Fruit fly (Drosophila melanogaster) whole organism, embryonic: ENCODE results near the gene CG12182.
A peak's percentile ranks its signal among the peaks of the same experiment; 100 is the strongest.

Source experiments
- Bgb ChIP-seq: fragments of 200-800 bp; sonication (Bioruptor generic); IDR thresholded peaks from 2 replicates; pipeline ENCODE4 v1.3.6; 2022; ENCODE audit warnings: missing biosample characterization, missing genetic modification characterization; ENCODE audit not compliant: partially characterized antibody
- CG11093 ChIP-seq: fragments of 200-800 bp; sonication (Bioruptor generic); IDR thresholded peaks from 3 replicates; pipeline ENCODE4 v1.3.6; 2022; ENCODE audit warnings: missing biosample characterization, missing genetic modification characterization
- CG11560 ChIP-seq: fragments of 200-800 bp; sonication (Bioruptor generic); IDR thresholded peaks from 3 replicates; pipeline ENCODE4 v1.3.6; 2022; ENCODE audit warnings: missing biosample characterization, missing genetic modification characterization
- CG12769 ChIP-seq: fragments of 200-800 bp; sonication (Bioruptor generic); optimal IDR thresholded peaks from 2 replicates; lab custom pipeline; 2019; ENCODE audit warnings: missing biosample characterization, mild to moderate bottlenecking, missing genetic modification characterization, moderate library complexity
- CG13296 ChIP-seq: fragments of 200-800 bp; sonication (Bioruptor generic); optimal IDR thresholded peaks from 3 replicates; lab custom pipeline; 2018; ENCODE audit warnings: missing biosample characterization, mild to moderate bottlenecking, missing genetic modification characterization
- CG14667 ChIP-seq: fragments of 200-800 bp; sonication (Bioruptor generic); IDR thresholded peaks from 2 replicates; pipeline ENCODE4 v1.3.6; 2022; ENCODE audit warnings: missing biosample characterization, missing genetic modification characterization
- CG15269 ChIP-seq: fragments of 200-800 bp; sonication (Bioruptor generic); optimal IDR thresholded peaks from 2 replicates; lab custom pipeline; 2018; ENCODE audit warnings: missing biosample characterization, mild to moderate bottlenecking, missing genetic modification characterization, moderate library complexity
- CG17385 ChIP-seq: fragments of 200-800 bp; sonication (Bioruptor generic); optimal IDR thresholded peaks from 3 replicates; lab custom pipeline; 2018; ENCODE audit warnings: missing biosample characterization, mild to moderate bottlenecking, missing genetic modification characterization
- CG1832 ChIP-seq: fragments of 200-800 bp; sonication (Bioruptor generic); optimal IDR thresholded peaks from 2 replicates; lab custom pipeline; 2017; ENCODE audit warnings: missing biosample characterization, mild to moderate bottlenecking, missing genetic modification characterization, inconsistent platforms
- CG18764 ChIP-seq: fragments of 200-800 bp; sonication (Bioruptor generic); optimal IDR thresholded peaks from 3 replicates; lab custom pipeline; 2016; ENCODE audit warnings: missing biosample characterization, missing genetic modification characterization
- CG2889 ChIP-seq: fragments of 200-800 bp; sonication (Bioruptor generic); IDR thresholded peaks from 3 replicates; pipeline ENCODE4 v1.3.6; 2022; ENCODE audit warnings: missing biosample characterization, missing genetic modification characterization
- CG30403 ChIP-seq: fragments of 200-800 bp; sonication (Bioruptor generic); optimal IDR thresholded peaks from 3 replicates; lab custom pipeline; 2016; ENCODE audit warnings: missing biosample characterization, missing genetic modification characterization
- CG31365 ChIP-seq: fragments of 200-800 bp; sonication (Bioruptor generic); optimal IDR thresholded peaks from 2 replicates; lab custom pipeline; 2018; ENCODE audit warnings: missing biosample characterization, mild to moderate bottlenecking, missing genetic modification characterization
- CG34422 ChIP-seq: fragments of 200-800 bp; sonication (Bioruptor generic); IDR thresholded peaks from 3 replicates; pipeline ENCODE4 v1.3.6; 2022; ENCODE audit warnings: missing biosample characterization, missing genetic modification characterization
- CG4282 ChIP-seq: fragments of 200-800 bp; sonication (Bioruptor generic); optimal IDR thresholded peaks from 2 replicates; lab custom pipeline; 2016; ENCODE audit warnings: missing biosample characterization, missing genetic modification characterization
- CG6175 ChIP-seq: fragments of 200-800 bp; sonication (Bioruptor generic); IDR thresholded peaks from 3 replicates; pipeline ENCODE4 v1.3.6; 2022; ENCODE audit warnings: missing biosample characterization, missing genetic modification characterization
- CG7928 ChIP-seq: fragments of 200-800 bp; sonication (Bioruptor generic); optimal IDR thresholded peaks from 2 replicates; lab custom pipeline; 2017; ENCODE audit warnings: missing biosample characterization, mild to moderate bottlenecking, missing genetic modification characterization
- CG8765 ChIP-seq: fragments of 200-800 bp; sonication (Bioruptor generic); IDR thresholded peaks from 2 replicates; pipeline ENCODE4 v1.3.6; 2022; ENCODE audit warnings: missing biosample characterization, missing genetic modification characterization
- CG9817 ChIP-seq: fragments of 200-800 bp; sonication (Bioruptor generic); optimal IDR thresholded peaks from 2 replicates; lab custom pipeline; 2018; ENCODE audit warnings: missing biosample characterization, mild to moderate bottlenecking, missing genetic modification characterization, moderate library complexity
- CHES-1-like ChIP-seq: fragments of 200-800 bp; sonication (Bioruptor generic); optimal IDR thresholded peaks from 2 replicates; lab custom pipeline; 2016; ENCODE audit warnings: missing biosample characterization, missing genetic modification characterization
- Deaf1 ChIP-seq: fragments of 200-800 bp; optimal IDR thresholded peaks from 3 replicates; lab custom pipeline; 2019; ENCODE audit warnings: missing biosample characterization, mild to moderate bottlenecking, missing genetic modification characterization, moderate library complexity
- Doc2 ChIP-seq: fragments of 200-800 bp; sonication (Bioruptor generic); IDR thresholded peaks from 2 replicates; pipeline ENCODE4 v1.3.6; 2022; ENCODE audit warnings: missing biosample characterization, missing genetic modification characterization
- Dp ChIP-seq: fragments of 200-800 bp; sonication (Bioruptor generic); optimal IDR thresholded peaks from 2 replicates; lab custom pipeline; 2018; ENCODE audit warnings: missing biosample characterization, mild to moderate bottlenecking, missing genetic modification characterization, moderate library complexity
- HLH3B ChIP-seq: fragments of 200-800 bp; sonication (Bioruptor generic); IDR thresholded peaks from 2 replicates; pipeline ENCODE4 v1.3.6; 2022; ENCODE audit warnings: missing biosample characterization, missing genetic modification characterization
- Hr39 ChIP-seq: fragments of >200 bp; optimal IDR thresholded peaks from 2 replicates; lab custom pipeline; 2017
- Hsf ChIP-seq: fragments of 200-800 bp; sonication (Bioruptor generic); optimal IDR thresholded peaks from 3 replicates; lab custom pipeline; 2016; ENCODE audit warnings: missing biosample characterization, missing genetic modification characterization
- MTF-1 ChIP-seq: fragments of 200-800 bp; sonication (Bioruptor generic); optimal IDR thresholded peaks from 2 replicates; lab custom pipeline; 2018; ENCODE audit warnings: missing biosample characterization, mild to moderate bottlenecking, missing genetic modification characterization, borderline replicate concordance
- Mad ChIP-seq: fragments of 200-800 bp; sonication (Bioruptor generic); optimal IDR thresholded peaks from 2 replicates; lab custom pipeline; 2016; ENCODE audit warnings: missing biosample characterization, missing genetic modification characterization
- Mrtf ChIP-seq: fragments of 200-800 bp; sonication (Bioruptor generic); IDR thresholded peaks from 3 replicates; pipeline ENCODE4 v1.3.6; 2022; ENCODE audit warnings: missing biosample characterization, missing genetic modification characterization
- NC2α ChIP-seq: fragments of 200-800 bp; sonication (Bioruptor generic); optimal IDR thresholded peaks from 2 replicates; lab custom pipeline; 2016; ENCODE audit warnings: missing biosample characterization, missing genetic modification characterization
- NFAT ChIP-seq: fragments of 200-800 bp; sonication (Bioruptor generic); IDR thresholded peaks from 2 replicates; pipeline ENCODE4 v1.3.6; 2022; ENCODE audit warnings: missing biosample characterization, missing genetic modification characterization
- Sox102F ChIP-seq: fragments of 200-800 bp; sonication (Bioruptor generic); optimal IDR thresholded peaks from 2 replicates; lab custom pipeline; 2018; ENCODE audit warnings: missing biosample characterization, mild to moderate bottlenecking, missing genetic modification characterization, moderate library complexity
- Ssrp ChIP-seq: fragments of 200-800 bp; sonication (Bioruptor generic); optimal IDR thresholded peaks from 2 replicates; lab custom pipeline; 2018; ENCODE audit warnings: missing biosample characterization, mild to moderate bottlenecking, missing genetic modification characterization, moderate library complexity
- bowl ChIP-seq: fragments of 200-800 bp; sonication (Bioruptor generic); IDR thresholded peaks from 2 replicates; pipeline ENCODE4 v1.3.6; 2022; ENCODE audit warnings: missing biosample characterization, missing genetic modification characterization
- chn ChIP-seq: fragments of 200-800 bp; sonication (Bioruptor generic); optimal IDR thresholded peaks from 2 replicates; lab custom pipeline; 2016; ENCODE audit warnings: missing biosample characterization, missing genetic modification characterization
- crp ChIP-seq, 2 experiments: fragments of 200-800 bp; sonication (Bioruptor generic); optimal IDR thresholded peaks; 2 replicates in 1 of 2; 3 replicates in 1 of 2; lab custom pipeline; 2017; ENCODE audit warnings: missing biosample characterization in 2 of 2, missing genetic modification characterization in 2 of 2, mild to moderate bottlenecking in 1 of 2, moderate library complexity in 1 of 2
- dan ChIP-seq: fragments of 200-800 bp; sonication (Bioruptor generic); IDR thresholded peaks from 2 replicates; pipeline ENCODE4 v1.3.6; 2022; ENCODE audit warnings: missing biosample characterization, missing genetic modification characterization
- dimm ChIP-seq: fragments of 200-800 bp; sonication (Bioruptor generic); IDR thresholded peaks from 2 replicates; pipeline ENCODE4 v1.3.6; 2022; ENCODE audit warnings: missing biosample characterization, missing genetic modification characterization
- emc ChIP-seq: fragments of 200-800 bp; sonication (Bioruptor generic); optimal IDR thresholded peaks from 2 replicates; lab custom pipeline; 2016; ENCODE audit warnings: missing biosample characterization, missing genetic modification characterization
- fd96Cb ChIP-seq: fragments of 200-800 bp; sonication (Bioruptor generic); optimal IDR thresholded peaks from 2 replicates; lab custom pipeline; 2018; ENCODE audit warnings: missing biosample characterization, mild to moderate bottlenecking, missing genetic modification characterization, moderate library complexity
- gro ChIP-seq: fragments of 200-800 bp; sonication (Bioruptor generic); optimal IDR thresholded peaks from 2 replicates; lab custom pipeline; 2016; ENCODE audit warnings: missing biosample characterization, missing genetic modification characterization
- hth ChIP-seq: fragments of >200 bp; optimal IDR thresholded peaks from 2 replicates; lab custom pipeline; 2017; ENCODE audit warnings: inconsistent platforms
- ind ChIP-seq: fragments of 200-800 bp; sonication (Bioruptor generic); optimal IDR thresholded peaks from 3 replicates; lab custom pipeline; 2016; ENCODE audit warnings: missing biosample characterization, missing genetic modification characterization
- pb ChIP-seq: fragments of 200-800 bp; sonication (Bioruptor generic); optimal IDR thresholded peaks from 3 replicates; lab custom pipeline; 2016; ENCODE audit warnings: missing biosample characterization, missing genetic modification characterization
- pfk ChIP-seq: fragments of 200-800 bp; sonication (Bioruptor generic); optimal IDR thresholded peaks from 2 replicates; lab custom pipeline; 2018; ENCODE audit warnings: missing biosample characterization, mild to moderate bottlenecking, missing genetic modification characterization, moderate library complexity
- shn ChIP-seq: fragments of 200-800 bp; sonication (Bioruptor generic); optimal IDR thresholded peaks from 3 replicates; lab custom pipeline; 2016; ENCODE audit warnings: missing biosample characterization, missing genetic modification characterization
- slou ChIP-seq: fragments of 200-800 bp; sonication (Bioruptor generic); optimal IDR thresholded peaks from 3 replicates; lab custom pipeline; 2016; ENCODE audit warnings: missing biosample characterization, missing genetic modification characterization
- sqz ChIP-seq: fragments of 200-800 bp; sonication (Bioruptor generic); optimal IDR thresholded peaks from 3 replicates; lab custom pipeline; 2018; ENCODE audit warnings: missing biosample characterization, mild to moderate bottlenecking, missing genetic modification characterization
- stc ChIP-seq: fragments of 200-800 bp; sonication (Bioruptor generic); IDR thresholded peaks from 2 replicates; pipeline ENCODE4 v1.3.6; 2022; ENCODE audit warnings: missing biosample characterization, missing genetic modification characterization
- trh ChIP-seq: fragments of 200-800 bp; sonication (Bioruptor generic); optimal IDR thresholded peaks from 2 replicates; lab custom pipeline; 2016; ENCODE audit warnings: missing biosample characterization, missing genetic modification characterization
- ttk ChIP-seq: fragments of 200-800 bp; sonication (Bioruptor generic); IDR thresholded peaks from 2 replicates; pipeline ENCODE4 v2.1.2; 2022; ENCODE audit warnings: missing biosample characterization, missing genetic modification characterization

The CG12182 gene

DNA sequence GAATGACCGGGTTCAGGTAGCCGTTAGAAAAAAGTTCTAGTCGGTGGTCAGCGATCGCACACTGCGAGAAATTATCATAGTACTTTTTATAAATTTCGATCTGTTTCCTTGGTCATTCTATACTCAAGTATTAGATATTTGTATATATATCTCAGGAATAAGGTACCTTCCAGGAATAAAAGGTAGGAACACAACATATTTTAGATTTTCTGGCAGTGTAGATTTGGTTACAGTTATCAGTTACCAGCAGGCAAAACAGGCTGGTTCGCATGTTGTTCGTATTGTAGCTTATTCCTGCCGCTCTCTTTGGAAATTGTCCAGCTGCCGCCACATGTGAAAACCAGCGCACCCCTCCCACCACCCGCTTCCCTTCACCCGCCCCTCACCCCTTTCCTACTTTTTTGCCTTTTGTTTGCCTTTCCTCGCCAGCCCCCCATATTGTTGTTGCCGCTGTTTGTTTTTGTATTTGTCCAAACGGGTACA, 18.0 kb downstream of the CG12182 start (continued):
- peak; percentile 71 for TF ChIP-seq Mad (GFP tag; lab: Kevin White, UChicago)
- TF ChIP-seq chn = peak; percentile 76
- TF ChIP-seq CG11560 (tag; lab: Robert Waterston, UW) = peak; percentile 28; the same call in 1 of the 3 replicates
- peak; percentile 80 for TF ChIP-seq dimm (GFP tag; lab: Robert Waterston, UW)
- TF ChIP-seq CG8765 = peak; percentile 28; the same call in 1 of the 2 replicates
- peak; percentile 70 for TF ChIP-seq MTF-1
- TF ChIP-seq CG15269 = peak; percentile 83
- peak; percentile 69 for TF ChIP-seq slou (GFP tag; lab: Kevin White, UChicago)
- peak; percentile 59 for TF ChIP-seq NFAT (GFP tag; lab: Robert Waterston, UW)
- TF ChIP-seq Ssrp (tag; lab: Kevin White, UChicago) = peak; percentile 86
- TF ChIP-seq bowl (GFP tag; lab: Robert Waterston, UW) = peak; percentile 59; the same call in 1 of the 2 replicates
- TF ChIP-seq CG34422 = peak; percentile 93
- TF ChIP-seq Bgb (GFP tag; lab: Robert Waterston, UW) = no peak
- TF ChIP-seq trh = peak; percentile 39
- peak; percentile 72 for TF ChIP-seq Deaf1 (tag; lab: Kevin White, UChicago)
- TF ChIP-seq emc (GFP tag; lab: Kevin White, UChicago) = peak; percentile 33
- peak; percentile 50 for TF ChIP-seq CG18764 (GFP tag; lab: Kevin White, UChicago)
- no peak for TF ChIP-seq dan
- peak; percentile 89 for TF ChIP-seq CG2889 (GFP tag; lab: Robert Waterston, UW)
- TF ChIP-seq Hsf (GFP tag; lab: Kevin White, UChicago) = peak; percentile 72
- TF ChIP-seq pb = peak; percentile 31
- peak; percentile 90 for TF ChIP-seq fd96Cb (tag; lab: Kevin White, UChicago)
- no peak for TF ChIP-seq Dp (GFP tag; lab: Kevin White, UChicago)
- peak; percentile 39 for TF ChIP-seq CG7928
- no peak for TF ChIP-seq CG1832 (GFP tag; lab: Kevin White, UChicago)
- peak; percentile 71 for TF ChIP-seq CHES-1-like
- TF ChIP-seq sqz (GFP tag; lab: Kevin White, UChicago) = peak; percentile 70
- TF ChIP-seq CG30403 (GFP tag; lab: Kevin White, UChicago) = peak; percentile 75
- TF ChIP-seq Doc2 = peak; percentile 55; the same call in 1 of the 2 replicates
- peak; percentile 93 for TF ChIP-seq CG12769 (tag; lab: Kevin White, UChicago)
- peak; percentile 68 for TF ChIP-seq CG14667 (GFP tag; lab: Robert Waterston, UW)
- TF ChIP-seq pfk = no peak
- TF ChIP-seq CG4282 (GFP tag; lab: Kevin White, UChicago) = peak; percentile 42
- peak; percentile 70; the same call in 1 of the 2 replicates for TF ChIP-seq ttk (GFP tag; lab: Robert Waterston, UW)
- peak; percentile 72 for TF ChIP-seq CG31365
- peak; percentile 85 for TF ChIP-seq HLH3B (GFP tag; lab: Robert Waterston, UW)
- peak; percentile 83 for TF ChIP-seq Sox102F
- peak; percentile 71 for TF ChIP-seq CG13296 (GFP tag; lab: Kevin White, UChicago)
- TF ChIP-seq CG17385 (GFP tag; lab: Kevin White, UChicago) = peak; percentile 82
- peak; percentile 55 for TF ChIP-seq gro (GFP tag; lab: Kevin White, UChicago)
- TF ChIP-seq shn = peak; percentile 72
- peak; percentile 77; the same call in 2 of the 3 replicates for TF ChIP-seq CG11093 (GFP tag; lab: Robert Waterston, UW)
- TF ChIP-seq crp (GFP tag; optimal IDR thresholded peaks at IDR 0.05; lab: Kevin White, UChicago) = peak in 1 of 2 experiments; percentile 48
- peak; percentile 75 for TF ChIP-seq ind (GFP tag; lab: Kevin White, UChicago)
- peak; percentile 65; the same call in 2 of the 3 replicates for TF ChIP-seq Mrtf (GFP tag; lab: Robert Waterston, UW)
- TF ChIP-seq stc (GFP tag; lab: Robert Waterston, UW) = peak; percentile 84
- TF ChIP-seq CG9817 (tag; lab: Kevin White, UChicago) = peak; percentile 75
- TF ChIP-seq NC2α (GFP tag; lab: Kevin White, UChicago) = peak; percentile 41
- no peak for TF ChIP-seq hth (lab: Kevin White, UChicago)
- TF ChIP-seq Hr39 = no peak
- TF ChIP-seq CG6175 (GFP tag; lab: Robert Waterston, UW) = no peak
